Worm (Caenorhabditis elegans): ENCODE measurements around the gene urb-1.

DNA sequence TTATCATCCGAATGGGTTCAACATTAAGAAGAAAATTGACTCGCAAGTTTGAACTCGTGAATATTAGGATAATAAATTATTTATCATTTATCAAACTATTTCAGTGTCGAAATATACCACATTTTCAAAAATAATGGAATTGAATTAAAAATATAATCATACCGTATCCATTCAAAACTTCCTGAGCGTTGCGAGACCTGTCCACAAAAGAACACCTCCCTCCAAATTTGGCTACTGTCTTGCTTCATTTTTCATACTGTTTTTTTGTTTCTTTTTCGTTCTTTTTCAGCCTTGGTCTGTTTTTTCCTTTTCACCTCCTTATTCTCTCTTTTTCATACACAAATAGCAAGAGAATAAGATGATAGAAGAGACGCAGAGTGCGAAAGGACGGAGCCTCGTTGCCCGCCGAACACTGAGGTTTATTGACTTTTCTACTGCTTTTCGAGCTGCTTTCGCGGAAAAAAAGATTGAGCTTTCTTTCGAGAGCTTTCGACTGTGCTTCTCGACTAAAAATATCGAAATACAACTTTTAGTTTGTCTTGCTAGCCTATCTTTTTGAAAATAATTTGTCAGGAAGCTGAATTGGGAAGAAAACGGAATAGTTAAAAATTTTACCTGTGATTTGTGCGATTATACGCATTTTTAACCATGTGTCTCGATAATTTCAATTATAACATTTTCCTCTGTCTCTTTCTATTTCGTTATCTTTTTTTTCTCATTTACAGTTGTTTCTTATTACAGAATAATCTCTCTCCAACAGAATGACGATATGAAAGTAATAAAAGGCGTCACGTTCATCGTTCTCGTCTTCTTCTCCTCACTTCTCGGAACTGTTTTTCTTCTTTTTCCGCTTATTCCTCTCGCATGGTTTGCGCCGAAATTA lies 26.4 kb upstream of the urb-1 start, which contains the start of gene acl-8:
- TF ChIP-seq W03F9.2 (tag; optimal IDR thresholded peaks at IDR 0.05) (no peak), dao-5 (tag; optimal IDR thresholded peaks at IDR 0.05) (no peak)

All from whole organism, L4/young adult.